Fruit fly (Drosophila melanogaster) whole organism, wandering third instar larva: ENCODE results near the gene AdamTS-B.

Experiments
- Abd-B ChIP-seq: fragments of >200 bp; optimal IDR thresholded peaks from 2 replicates; lab custom pipeline; 2017; ENCODE audit warnings: missing biosample characterization, missing genetic modification characterization
- CG32264 ChIP-seq: fragments of 200-800 bp; sonication (Bioruptor generic); optimal IDR thresholded peaks from 2 replicates; lab custom pipeline; 2016; ENCODE audit warnings: missing biosample characterization, missing genetic modification characterization
- CrebA ChIP-seq: fragments of 200-800 bp; sonication (Bioruptor generic); optimal IDR thresholded peaks from 2 replicates; lab custom pipeline; 2016; ENCODE audit warnings: missing biosample characterization, mild to moderate bottlenecking, missing genetic modification characterization, borderline replicate concordance
- Dfd ChIP-seq: fragments of >200 bp; optimal IDR thresholded peaks from 2 replicates; lab custom pipeline; 2017; ENCODE audit warnings: missing biosample characterization, missing genetic modification characterization
- Dif ChIP-seq: fragments of 200-275, 200-300 bp; sonication (Bioruptor generic); optimal IDR thresholded peaks from 2 replicates; lab custom pipeline; 2018; ENCODE audit warnings: missing biosample characterization, missing genetic modification characterization; ENCODE audit not compliant: partially characterized antibody
- GATAd ChIP-seq: sonication (Bioruptor generic); optimal IDR thresholded peaks from 2 replicates; lab custom pipeline; 2016; ENCODE audit warnings: missing biosample characterization, missing genetic modification characterization
- HLH106 ChIP-seq: fragments of 200-800 bp; optimal IDR thresholded peaks from 3 replicates; lab custom pipeline; 2019; ENCODE audit warnings: missing biosample characterization, mild to moderate bottlenecking, missing genetic modification characterization, moderate library complexity
- Hr78 ChIP-seq: fragments of >200 bp; optimal IDR thresholded peaks from 2 replicates; lab custom pipeline; 2017; ENCODE audit warnings: missing biosample characterization, missing genetic modification characterization
- Hr83 ChIP-seq: fragments of 200-300 bp; sonication (Bioruptor generic); optimal IDR thresholded peaks from 2 replicates; lab custom pipeline; 2016; ENCODE audit warnings: missing biosample characterization, mild to moderate bottlenecking, missing genetic modification characterization, moderate library complexity; ENCODE audit not compliant: poor library complexity, severe bottlenecking
- Jra ChIP-seq: sonication (Bioruptor generic); optimal IDR thresholded peaks from 2 replicates; lab custom pipeline; 2016; ENCODE audit warnings: missing biosample characterization, missing genetic modification characterization
- Mio ChIP-seq: sonication (Bioruptor generic); optimal IDR thresholded peaks from 2 replicates; lab custom pipeline; 2016; ENCODE audit warnings: missing biosample characterization, missing genetic modification characterization
- Myc ChIP-seq: fragments of >200 bp; optimal IDR thresholded peaks from 2 replicates; lab custom pipeline; 2017
- N ChIP-seq: fragments of >200 bp; optimal IDR thresholded peaks from 2 replicates; lab custom pipeline; 2018; ENCODE audit warnings: missing biosample characterization, missing external identifiers, missing genetic modification characterization
- OdsH ChIP-seq: fragments of 200-800 bp; sonication (Bioruptor generic); optimal IDR thresholded peaks from 2 replicates; lab custom pipeline; 2016; ENCODE audit warnings: missing biosample characterization, mild to moderate bottlenecking, missing genetic modification characterization
- Rel ChIP-seq, 2 experiments: fragments of 200-800 bp; sonication (Bioruptor generic) in 1 of 2; optimal IDR thresholded peaks; 2 replicates in 1 of 2; 3 replicates in 1 of 2; lab custom pipeline; 2016 to 2019; ENCODE audit warnings: mild to moderate bottlenecking in 2 of 2, missing biosample characterization in 2 of 2, missing genetic modification characterization in 2 of 2, moderate library complexity in 1 of 2
- Sp1 ChIP-seq: fragments of 200-800 bp; sonication (Bioruptor generic); optimal IDR thresholded peaks from 3 replicates; lab custom pipeline; 2019; ENCODE audit warnings: missing biosample characterization, mild to moderate bottlenecking, missing genetic modification characterization, moderate library complexity
- Vsx2 ChIP-seq: fragments of 200-300, 225-300 bp; sonication (Bioruptor generic); optimal IDR thresholded peaks from 2 replicates; lab custom pipeline; 2018; ENCODE audit warnings: missing biosample characterization, missing genetic modification characterization; ENCODE audit not compliant: partially characterized antibody
- br ChIP-seq: fragments of 200-800 bp; sonication (Bioruptor generic); optimal IDR thresholded peaks from 2 replicates; lab custom pipeline; 2016; ENCODE audit warnings: missing biosample characterization, missing genetic modification characterization
- brk ChIP-seq: fragments of 200-800 bp; sonication (Bioruptor generic); optimal IDR thresholded peaks from 2 replicates; lab custom pipeline; 2016; ENCODE audit warnings: missing biosample characterization, mild to moderate bottlenecking, missing genetic modification characterization
- dl ChIP-seq, 2 experiments: fragments of 175-275, 200-275 bp in 1 of 2; fragments of 200-275 bp in 1 of 2; sonication (Bioruptor generic); optimal IDR thresholded peaks; lab custom pipeline; 2018; ENCODE audit warnings: mild to moderate bottlenecking in 2 of 2, missing biosample characterization in 2 of 2, missing genetic modification characterization in 2 of 2, moderate library complexity in 2 of 2; ENCODE audit not compliant: partially characterized antibody in 2 of 2, insufficient read depth in 1 of 2
- dsf ChIP-seq: sonication (Bioruptor generic); optimal IDR thresholded peaks from 2 replicates; lab custom pipeline; 2016; ENCODE audit warnings: missing biosample characterization, missing genetic modification characterization, borderline replicate concordance
- ey ChIP-seq: fragments of 200-800 bp; sonication (Bioruptor generic); optimal IDR thresholded peaks from 2 replicates; lab custom pipeline; 2016; ENCODE audit warnings: missing biosample characterization, missing genetic modification characterization
- fru ChIP-seq: fragments of 200-800 bp; sonication (Bioruptor generic); optimal IDR thresholded peaks from 3 replicates; lab custom pipeline; 2016; ENCODE audit warnings: missing biosample characterization, mild to moderate bottlenecking, missing genetic modification characterization
- h ChIP-seq: fragments of 200-800 bp; sonication (Bioruptor generic); optimal IDR thresholded peaks from 3 replicates; lab custom pipeline; 2016; ENCODE audit warnings: missing biosample characterization, mild to moderate bottlenecking, missing genetic modification characterization
- jim ChIP-seq: fragments of 175-275, 200-325 bp; sonication (Bioruptor generic); optimal IDR thresholded peaks from 2 replicates; lab custom pipeline; 2016; ENCODE audit warnings: missing biosample characterization, mild to moderate bottlenecking, missing genetic modification characterization
- lola ChIP-seq: fragments of >200 bp; optimal IDR thresholded peaks from 2 replicates; lab custom pipeline; 2017; ENCODE audit warnings: missing biosample characterization, missing genetic modification characterization
- pan ChIP-seq: fragments of >200 bp; optimal IDR thresholded peaks from 2 replicates; lab custom pipeline; 2017
- psq ChIP-seq: fragments of 200-800 bp; sonication (Bioruptor generic); optimal IDR thresholded peaks from 3 replicates; lab custom pipeline; 2017; ENCODE audit warnings: missing biosample characterization, mild to moderate bottlenecking, missing genetic modification characterization, moderate library complexity
- rgr ChIP-seq: fragments of 200-800 bp; sonication (Bioruptor generic); optimal IDR thresholded peaks from 3 replicates; lab custom pipeline; 2016; ENCODE audit warnings: missing biosample characterization, mild to moderate bottlenecking, missing genetic modification characterization
- sage ChIP-seq: fragments of 200-800 bp; sonication (Bioruptor generic); optimal IDR thresholded peaks from 2 replicates; lab custom pipeline; 2016; ENCODE audit warnings: missing biosample characterization, mild to moderate bottlenecking, missing genetic modification characterization
- sv ChIP-seq: fragments of 200-800 bp; sonication (Bioruptor generic); optimal IDR thresholded peaks from 3 replicates; lab custom pipeline; 2016; ENCODE audit warnings: missing biosample characterization, missing genetic modification characterization
- tai ChIP-seq: sonication (Bioruptor generic); optimal IDR thresholded peaks from 2 replicates; lab custom pipeline; 2016; ENCODE audit warnings: missing biosample characterization, missing genetic modification characterization
- usp ChIP-seq: fragments of >200 bp; optimal IDR thresholded peaks from 2 replicates; lab custom pipeline; 2017; ENCODE audit warnings: missing biosample characterization, missing genetic modification characterization
- woc ChIP-seq: sonication (Bioruptor generic); optimal IDR thresholded peaks from 2 replicates; lab custom pipeline; 2016; ENCODE audit warnings: missing biosample characterization, mild to moderate bottlenecking, missing genetic modification characterization

The AdamTS-B gene

dm6 chrX:5649998-5650397 is 48.4 kb upstream of the AdamTS-B start:
- no peak for TF ChIP-seq pan (lab: Kevin White, UChicago)
- no peak for TF ChIP-seq CG32264 (GFP tag; lab: Kevin White, UChicago)
- no peak for TF ChIP-seq dsf
- TF ChIP-seq Dfd (GFP tag; lab: Kevin White, UChicago) = peak; percentile 70
- no peak for TF ChIP-seq Hr78 (GFP tag; lab: Kevin White, UChicago)
- TF ChIP-seq psq = no peak
- TF ChIP-seq Abd-B (GFP tag; lab: Kevin White, UChicago) = no peak
- no peak for TF ChIP-seq tai (GFP tag; lab: Kevin White, UChicago)
- TF ChIP-seq h (GFP tag; lab: Kevin White, UChicago) = no peak
- TF ChIP-seq, all 38 proteins: peak for 1

DNA sequence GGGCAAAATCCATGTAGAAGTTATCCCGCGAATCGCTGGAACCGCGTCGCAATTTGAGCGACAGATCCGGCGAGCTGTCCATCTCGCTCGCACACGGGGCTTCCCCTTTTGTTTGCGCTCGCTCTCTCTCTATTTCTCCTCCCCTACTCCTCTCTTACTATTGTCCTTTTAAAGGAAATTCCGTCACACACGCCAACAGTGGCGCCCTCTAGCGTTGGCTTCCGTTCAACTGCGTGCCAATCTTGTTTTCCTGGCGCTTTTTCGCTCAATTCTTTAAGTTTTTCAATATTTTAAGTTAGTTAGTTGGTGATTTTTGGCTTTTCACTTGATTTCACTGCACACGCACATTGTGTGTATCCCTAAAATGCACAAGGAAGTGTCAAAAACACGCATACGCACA is 36.4 kb upstream of the AdamTS-B start:
- TF ChIP-seq Jra (GFP tag; lab: Kevin White, UChicago) (no peak), sv (GFP tag; lab: Kevin White, UChicago) (no peak), GATAd (GFP tag; lab: Kevin White, UChicago) (no peak), Myc (no peak), woc (GFP tag; lab: Kevin White, UChicago) (no peak), OdsH (GFP tag; lab: Kevin White, UChicago) (no peak), Dfd (GFP tag; lab: Kevin White, UChicago) (no peak), dl (GFP tag; optimal IDR thresholded peaks at IDR 0.05; lab: Kevin White, UChicago; ENCODE audit: insufficient read depth in 1 of 2, partially characterized antibody in 2 of 2) (no peak), usp (GFP tag; lab: Kevin White, UChicago) (no peak), fru (GFP tag; lab: Kevin White, UChicago) (no peak), psq (no peak), Vsx2 (GFP tag; lab: Kevin White, UChicago) (no peak), Dif (GFP tag; lab: Kevin White, UChicago) (no peak), CrebA (GFP tag; lab: Kevin White, UChicago) (no peak), Hr78 (GFP tag; lab: Kevin White, UChicago) (no peak)
- TF ChIP-seq, all 38 proteins: peak for 0

DNA sequence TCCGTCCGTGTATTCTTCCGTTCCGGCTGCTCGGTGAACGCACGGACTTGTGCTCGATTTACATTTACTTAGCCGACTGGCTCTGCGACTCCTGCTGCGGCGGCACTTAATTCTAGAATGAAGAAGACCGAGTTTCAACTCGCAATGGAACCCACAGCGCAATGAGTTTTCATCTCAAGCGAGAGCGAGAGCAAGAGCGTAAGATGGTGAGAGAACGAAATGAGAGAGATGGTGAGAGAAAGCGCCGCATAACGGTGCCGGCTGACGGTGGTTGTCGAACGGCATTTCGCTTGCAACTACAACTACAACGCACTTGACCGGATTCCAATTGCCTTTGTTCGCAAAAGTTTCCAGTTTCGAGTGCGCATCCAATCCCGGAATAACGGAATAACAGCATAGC is 35.6 kb upstream of the AdamTS-B start, which contains the start of gene OtopLc:
OtopLc (minus strand) TSS at position 101 of the 400 bp plus-strand sequence.
- no peak for TF ChIP-seq Sp1 (GFP tag; lab: Kevin White, UChicago)
- no peak for TF ChIP-seq sage
- no peak for TF ChIP-seq sv (GFP tag; lab: Kevin White, UChicago)
- no peak for TF ChIP-seq rgr (GFP tag; lab: Kevin White, UChicago)
- TF ChIP-seq pan (lab: Kevin White, UChicago) = no peak
- no peak for TF ChIP-seq lola (GFP tag; lab: Kevin White, UChicago)
- no peak for TF ChIP-seq ey (GFP tag; lab: Kevin White, UChicago)
- no peak for TF ChIP-seq Abd-B (GFP tag; lab: Kevin White, UChicago)
- TF ChIP-seq HLH106 (tag; lab: Kevin White, UChicago) = no peak
- TF ChIP-seq Jra (GFP tag; lab: Kevin White, UChicago) = no peak
- no peak for TF ChIP-seq usp (GFP tag; lab: Kevin White, UChicago)
- no peak for TF ChIP-seq dl (GFP tag; optimal IDR thresholded peaks at IDR 0.05; lab: Kevin White, UChicago; ENCODE audit: insufficient read depth in 1 of 2, partially characterized antibody in 2 of 2)
- TF ChIP-seq Vsx2 (GFP tag; lab: Kevin White, UChicago) = no peak
- TF ChIP-seq dsf = no peak
- no peak for TF ChIP-seq N (GFP tag; lab: Kevin White, UChicago)
- TF ChIP-seq h (GFP tag; lab: Kevin White, UChicago) = no peak
- TF ChIP-seq psq = no peak

DNA sequence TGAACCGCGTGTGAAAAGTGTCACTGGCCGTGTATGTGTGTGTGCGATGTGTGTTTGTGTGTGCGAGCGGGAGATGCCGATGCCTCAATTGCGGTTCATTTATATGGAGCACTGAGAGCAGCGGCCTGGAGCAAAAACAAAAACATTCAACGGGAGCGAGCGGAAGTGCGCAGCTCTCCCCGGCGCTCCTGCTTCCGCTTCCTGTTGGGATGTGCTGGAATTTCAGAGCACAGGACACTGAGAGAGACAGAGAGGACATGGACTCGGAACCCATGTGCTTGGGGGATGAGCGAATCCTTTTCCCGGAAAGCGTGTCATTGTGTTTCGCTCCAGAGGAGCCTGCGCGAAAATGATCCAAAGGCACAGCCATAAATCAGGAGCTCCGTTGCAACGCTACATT is 34.1 kb upstream of the AdamTS-B start:
- TF ChIP-seq rgr (GFP tag; lab: Kevin White, UChicago) (no peak), CrebA (GFP tag; lab: Kevin White, UChicago) (no peak), Rel (GFP tag; optimal IDR thresholded peaks at IDR 0.05; lab: Kevin White, UChicago) (no peak), Rel (tag; optimal IDR thresholded peaks at IDR 0.05; lab: Kevin White, UChicago) (no peak), Vsx2 (GFP tag; lab: Kevin White, UChicago) (no peak), Hr83 (GFP tag; lab: Kevin White, UChicago) (no peak), Jra (GFP tag; lab: Kevin White, UChicago) (no peak), jim (GFP tag; lab: Kevin White, UChicago) (no peak), brk (GFP tag; lab: Kevin White, UChicago) (no peak), Mio (GFP tag; lab: Kevin White, UChicago) (no peak), pan (lab: Kevin White, UChicago) (no peak), h (GFP tag; lab: Kevin White, UChicago) (no peak), tai (GFP tag; lab: Kevin White, UChicago) (no peak), br (GFP tag; lab: Kevin White, UChicago) (no peak), Sp1 (GFP tag; lab: Kevin White, UChicago) (no peak), dl (GFP tag; optimal IDR thresholded peaks at IDR 0.05; lab: Kevin White, UChicago; ENCODE audit: insufficient read depth in 1 of 2, partially characterized antibody in 2 of 2) (no peak), woc (GFP tag; lab: Kevin White, UChicago) (no peak), sv (GFP tag; lab: Kevin White, UChicago) (no peak), ey (GFP tag; lab: Kevin White, UChicago) (no peak), Hr78 (GFP tag; lab: Kevin White, UChicago) (no peak)
